Worm (Caenorhabditis elegans) whole organism, L4 larva: ENCODE measurements around the gene snu-13.

Source experiments
- lin-13 ChIP-seq: fragments of 150-350 bp; optimal IDR thresholded peaks from 2 replicates; lab custom pipeline; 2014; ENCODE audit warnings: missing biosample characterization, missing genetic modification reagents, missing genetic modification characterization
- nhr-237 ChIP-seq: sonication (generic microtip); optimal IDR thresholded peaks from 2 replicates; lab custom pipeline; 2017; ENCODE audit warnings: missing biosample characterization, missing genetic modification characterization
- nhr-28 ChIP-seq: fragments of 150-350 bp; optimal IDR thresholded peaks from 2 replicates; lab custom pipeline; 2014; ENCODE audit warnings: missing biosample characterization, missing genetic modification characterization
- ztf-11 ChIP-seq: fragments of 150-350 bp; optimal IDR thresholded peaks from 2 replicates; lab custom pipeline; 2014; ENCODE audit warnings: missing biosample characterization, missing genetic modification characterization

- TF ChIP-seq lin-13 (GFP tag; lab: Kevin White, UChicago), result no peak
- no peak for TF ChIP-seq nhr-237 (tag; lab: Kevin White, UChicago)
- TF ChIP-seq nhr-28 (tag; lab: Kevin White, UChicago), result no peak
- TF ChIP-seq ztf-11 (tag; lab: Kevin White, UChicago), result no peak
Measured at ce11 chrII:10608821-10609220, 49.6 kb downstream of the snu-13 start.
